Fruit fly (Drosophila melanogaster) whole organism, embryonic: ENCODE results near the gene Syx18.

Experiments
- Ada2b ChIP-seq: fragments of 200-800 bp; sonication (Bioruptor generic); IDR thresholded peaks from 2 replicates; pipeline ENCODE4 v1.3.6; 2022; ENCODE audit warnings: missing biosample characterization, missing genetic modification characterization
- CG10321 ChIP-seq: fragments of 200-800 bp; sonication (Bioruptor generic); IDR thresholded peaks from 2 replicates; pipeline ENCODE4 v1.3.6; 2022; ENCODE audit warnings: missing biosample characterization, missing genetic modification characterization
- CG11560 ChIP-seq: fragments of 200-800 bp; sonication (Bioruptor generic); IDR thresholded peaks from 3 replicates; pipeline ENCODE4 v1.3.6; 2022; ENCODE audit warnings: missing biosample characterization, missing genetic modification characterization
- CG12104 ChIP-seq: fragments of 200-800 bp; sonication (Bioruptor generic); optimal IDR thresholded peaks from 3 replicates; lab custom pipeline; 2016; ENCODE audit warnings: missing biosample characterization, missing genetic modification characterization
- CG12219 ChIP-seq: fragments of 200-800 bp; sonication (Bioruptor generic); optimal IDR thresholded peaks from 3 replicates; lab custom pipeline; 2018; ENCODE audit warnings: missing biosample characterization, mild to moderate bottlenecking, missing genetic modification characterization
- CG12744 ChIP-seq: fragments of 200-800 bp; sonication (Bioruptor generic); optimal IDR thresholded peaks from 2 replicates; lab custom pipeline; 2016; ENCODE audit warnings: missing biosample characterization, missing genetic modification characterization
- CG14050 ChIP-seq: fragments of 200-800 bp; sonication (Bioruptor generic); IDR thresholded peaks from 3 replicates; pipeline ENCODE4 v1.3.6; 2022; ENCODE audit warnings: missing biosample characterization, missing genetic modification characterization
- CG15269 ChIP-seq: fragments of 200-800 bp; sonication (Bioruptor generic); optimal IDR thresholded peaks from 2 replicates; lab custom pipeline; 2018; ENCODE audit warnings: missing biosample characterization, mild to moderate bottlenecking, missing genetic modification characterization, moderate library complexity
- CG1529 ChIP-seq: fragments of 200-800 bp; sonication (Bioruptor generic); optimal IDR thresholded peaks from 3 replicates; lab custom pipeline; 2018; ENCODE audit warnings: missing biosample characterization, missing genetic modification characterization
- CG16813 ChIP-seq: fragments of 200-800 bp; sonication (Bioruptor generic); IDR thresholded peaks from 3 replicates; pipeline ENCODE4 v1.3.6; 2022; ENCODE audit warnings: missing biosample characterization, missing genetic modification characterization; ENCODE audit not compliant: partially characterized antibody
- CG17802 ChIP-seq: fragments of 200-800 bp; sonication (Bioruptor generic); optimal IDR thresholded peaks from 2 replicates; lab custom pipeline; 2018; ENCODE audit warnings: missing biosample characterization, mild to moderate bottlenecking, missing genetic modification characterization, moderate library complexity
- CG18262 ChIP-seq: fragments of 200-800 bp; optimal IDR thresholded peaks from 3 replicates; lab custom pipeline; 2019; ENCODE audit warnings: missing biosample characterization, mild to moderate bottlenecking, missing genetic modification characterization, moderate library complexity
- CG18476 ChIP-seq: fragments of 200-800 bp; sonication (Bioruptor generic); optimal IDR thresholded peaks from 2 replicates; lab custom pipeline; 2016; ENCODE audit warnings: missing biosample characterization, mild to moderate bottlenecking, missing genetic modification characterization
- CG2678 ChIP-seq: fragments of 200-800 bp; sonication (Bioruptor generic); optimal IDR thresholded peaks from 3 replicates; lab custom pipeline; 2019; ENCODE audit warnings: missing biosample characterization, mild to moderate bottlenecking, missing genetic modification characterization, moderate library complexity
- CG30403 ChIP-seq: fragments of 200-800 bp; sonication (Bioruptor generic); optimal IDR thresholded peaks from 3 replicates; lab custom pipeline; 2016; ENCODE audit warnings: missing biosample characterization, missing genetic modification characterization
- CG4328 ChIP-seq: fragments of 200-800 bp; sonication (Bioruptor generic); optimal IDR thresholded peaks from 3 replicates; lab custom pipeline; 2017; ENCODE audit warnings: missing biosample characterization, missing genetic modification reagents, missing genetic modification characterization
- CG8290 ChIP-seq, 3 experiments: fragments of 200-800 bp; sonication (Bioruptor generic); optimal IDR thresholded peaks; 2 replicates each; lab custom pipeline; 2016 to 2019; ENCODE audit warnings: missing biosample characterization in 3 of 3, missing genetic modification characterization in 3 of 3, mild to moderate bottlenecking in 2 of 3, moderate library complexity in 1 of 3
- CG8359 ChIP-seq: fragments of 200-800 bp; sonication (Bioruptor generic); optimal IDR thresholded peaks from 2 replicates; lab custom pipeline; 2017; ENCODE audit warnings: missing biosample characterization, mild to moderate bottlenecking, missing genetic modification characterization, borderline replicate concordance
- CG8944 ChIP-seq: fragments of 200-800 bp; sonication (Bioruptor generic); optimal IDR thresholded peaks from 3 replicates; lab custom pipeline; 2016; ENCODE audit warnings: missing biosample characterization, missing genetic modification characterization
- CG9876 ChIP-seq: fragments of 200-800 bp; sonication (Bioruptor generic); optimal IDR thresholded peaks from 2 replicates; lab custom pipeline; 2016; ENCODE audit warnings: missing biosample characterization, missing genetic modification characterization
- CoRest ChIP-seq: fragments of 200-800 bp; sonication (Bioruptor generic); optimal IDR thresholded peaks from 3 replicates; lab custom pipeline; 2018; ENCODE audit warnings: missing biosample characterization, mild to moderate bottlenecking, missing genetic modification characterization, moderate library complexity
- Dip3 ChIP-seq: fragments of 200-800 bp; sonication (Bioruptor generic); optimal IDR thresholded peaks from 3 replicates; lab custom pipeline; 2016; ENCODE audit warnings: missing biosample characterization, missing genetic modification characterization
- E2f1 ChIP-seq: fragments of 200-800 bp; sonication (Bioruptor generic); IDR thresholded peaks from 2 replicates; pipeline ENCODE4 v1.3.6; 2022; ENCODE audit warnings: missing biosample characterization, missing genetic modification characterization
- Fer1 ChIP-seq: fragments of 200-800 bp; sonication (Bioruptor generic); optimal IDR thresholded peaks from 2 replicates; lab custom pipeline; 2017; ENCODE audit warnings: missing biosample characterization, mild to moderate bottlenecking, missing genetic modification characterization
- GATAe ChIP-seq: fragments of 200-800 bp; sonication (Bioruptor generic); conservative IDR thresholded peaks from 2 replicates; pipeline ENCODE4 v1.3.6; 2022; ENCODE audit warnings: missing biosample characterization, missing genetic modification characterization
- Gsc ChIP-seq: fragments of 200-800 bp; sonication (Bioruptor generic); IDR thresholded peaks from 2 replicates; pipeline ENCODE4 v1.3.6; 2022; ENCODE audit warnings: missing biosample characterization, missing genetic modification characterization
- Gug ChIP-seq: fragments of 200-800 bp; sonication (Bioruptor generic); IDR thresholded peaks from 4 replicates; pipeline ENCODE4 v1.3.6; 2022; ENCODE audit warnings: missing biosample characterization, missing genetic modification characterization
- Optix ChIP-seq: fragments of 200-800 bp; sonication (Bioruptor generic); IDR thresholded peaks from 3 replicates; pipeline ENCODE4 v1.3.6; 2022; ENCODE audit warnings: missing biosample characterization, missing genetic modification characterization
- Sox100B ChIP-seq: fragments of 200-800 bp; sonication (Bioruptor generic); optimal IDR thresholded peaks from 3 replicates; lab custom pipeline; 2018; ENCODE audit warnings: missing biosample characterization, mild to moderate bottlenecking, missing genetic modification characterization
- Ssrp ChIP-seq: fragments of 200-800 bp; sonication (Bioruptor generic); optimal IDR thresholded peaks from 2 replicates; lab custom pipeline; 2018; ENCODE audit warnings: missing biosample characterization, mild to moderate bottlenecking, missing genetic modification characterization, moderate library complexity
- al ChIP-seq: fragments of 200-800 bp; sonication (Bioruptor generic); IDR thresholded peaks from 2 replicates; pipeline ENCODE4 v1.3.6; 2022; ENCODE audit warnings: missing biosample characterization, missing genetic modification characterization
- amos ChIP-seq: fragments of 200-800 bp; sonication (Bioruptor generic); IDR thresholded peaks from 2 replicates; pipeline ENCODE4 v1.3.6; 2022; ENCODE audit warnings: missing biosample characterization, missing genetic modification characterization; ENCODE audit not compliant: partially characterized antibody
- az2 ChIP-seq: fragments of 200-800 bp; sonication (Bioruptor generic); optimal IDR thresholded peaks from 3 replicates; lab custom pipeline; 2016; ENCODE audit warnings: missing biosample characterization, missing genetic modification characterization
- br ChIP-seq: fragments of >200 bp; optimal IDR thresholded peaks from 2 replicates; lab custom pipeline; 2017
- btn ChIP-seq: fragments of 200-800 bp; sonication (Bioruptor generic); optimal IDR thresholded peaks from 2 replicates; lab custom pipeline; 2016; ENCODE audit warnings: missing biosample characterization, missing genetic modification characterization
- disco-r ChIP-seq: fragments of 200-800 bp; sonication (Bioruptor generic); optimal IDR thresholded peaks from 2 replicates; lab custom pipeline; 2016; ENCODE audit warnings: missing biosample characterization, missing genetic modification characterization
- dysf ChIP-seq: fragments of 200-800 bp; sonication (Bioruptor generic); IDR thresholded peaks from 3 replicates; pipeline ENCODE4 v1.3.6; 2022; ENCODE audit warnings: missing biosample characterization, missing genetic modification characterization
- fd64A ChIP-seq: fragments of 200-800 bp; sonication (Bioruptor generic); optimal IDR thresholded peaks from 3 replicates; lab custom pipeline; 2018; ENCODE audit warnings: missing biosample characterization, mild to moderate bottlenecking, missing genetic modification characterization
- gcm2 ChIP-seq: fragments of 200-800 bp; sonication (Bioruptor generic); optimal IDR thresholded peaks from 2 replicates; lab custom pipeline; 2016; ENCODE audit warnings: missing biosample characterization, missing genetic modification characterization
- gfzf ChIP-seq: fragments of 200-800 bp; sonication (Bioruptor generic); optimal IDR thresholded peaks from 2 replicates; lab custom pipeline; 2016; ENCODE audit warnings: missing biosample characterization, mild to moderate bottlenecking, missing genetic modification characterization, moderate library complexity
- gro ChIP-seq: fragments of 200-800 bp; sonication (Bioruptor generic); optimal IDR thresholded peaks from 2 replicates; lab custom pipeline; 2016; ENCODE audit warnings: missing biosample characterization, missing genetic modification characterization
- hkb ChIP-seq, 2 experiments: fragments of 200-800 bp in 1 of 2; fragments of >200 bp in 1 of 2; sonication (Bioruptor generic) in 1 of 2; IDR thresholded peaks in 1 of 2; optimal IDR thresholded peaks in 1 of 2; 2 replicates each; pipeline versions ENCODE4 v1.3.6 to Lab custom; 2017 to 2022; ENCODE audit warnings: missing biosample characterization in 1 of 2, missing genetic modification characterization in 1 of 2
- kni ChIP-seq: fragments of 200-800 bp; sonication (Bioruptor generic); optimal IDR thresholded peaks from 3 replicates; lab custom pipeline; 2017; ENCODE audit warnings: mild to moderate bottlenecking, missing biosample characterization, missing genetic modification reagents, missing genetic modification characterization
- maf-S ChIP-seq: fragments of 200-800 bp; sonication (Bioruptor generic); optimal IDR thresholded peaks from 2 replicates; lab custom pipeline; 2016; ENCODE audit warnings: missing biosample characterization, missing genetic modification characterization
- nau ChIP-seq: fragments of 200-800 bp; sonication (Bioruptor generic); optimal IDR thresholded peaks from 3 replicates; lab custom pipeline; 2017; ENCODE audit warnings: missing biosample characterization, mild to moderate bottlenecking, missing genetic modification characterization, missing genetic modification reagents
- nerfin-2 ChIP-seq: fragments of 200-800 bp; sonication (Bioruptor generic); IDR thresholded peaks from 2 replicates; pipeline ENCODE4 v1.3.6; 2022; ENCODE audit warnings: missing biosample characterization, missing genetic modification characterization; ENCODE audit not compliant: partially characterized antibody
- pan ChIP-seq, 4 experiments: fragments of >200 bp in 3 of 4; fragments of 200-800 bp in 1 of 4; sonication (Bioruptor generic) in 1 of 4; optimal IDR thresholded peaks in 3 of 4; IDR thresholded peaks in 1 of 4; 2 replicates each; pipeline versions ENCODE4 v1.3.6 to Lab custom; 2017 to 2022; ENCODE audit warnings: missing biosample characterization in 2 of 4, missing genetic modification characterization in 2 of 4, mixed read lengths in 1 of 4
- sd ChIP-seq: fragments of 200-800 bp; sonication (Bioruptor generic); optimal IDR thresholded peaks from 3 replicates; lab custom pipeline; 2018; ENCODE audit warnings: missing biosample characterization, mild to moderate bottlenecking, missing genetic modification characterization, moderate library complexity
- so ChIP-seq: fragments of 200-800 bp; sonication (Bioruptor generic); IDR thresholded peaks from 3 replicates; pipeline ENCODE4 v1.3.6; 2022; ENCODE audit warnings: missing biosample characterization, missing genetic modification characterization

The Syx18 gene

dm6 chr3R:24659173-24659846, 33.9 kb upstream of the Syx18 start, which contains the start of gene CG31126 (continued):
- TF ChIP-seq Fer1 (GFP tag; lab: Kevin White, UChicago): peak; percentile 7
- TF ChIP-seq CG11560: no peak
- no peak for TF ChIP-seq maf-S
- no peak for TF ChIP-seq CG17802 (tag; lab: Kevin White, UChicago)
- no peak for TF ChIP-seq CG8944 (GFP tag; lab: Kevin White, UChicago)
- TF ChIP-seq Gug (GFP tag; lab: Robert Waterston, UW): no peak
- TF ChIP-seq GATAe (GFP tag; lab: Robert Waterston, UW): no peak
- TF ChIP-seq CG1529 (GFP tag; lab: Kevin White, UChicago): no peak
- TF ChIP-seq CG15269 (tag; lab: Kevin White, UChicago): no peak
- no peak for TF ChIP-seq CG14050 (GFP tag; lab: Robert Waterston, UW)
- TF ChIP-seq CG8290 (GFP tag; optimal IDR thresholded peaks at IDR 0.05; lab: Kevin White, UChicago): no peak
- no peak for TF ChIP-seq CG8290 (tag; optimal IDR thresholded peaks at IDR 0.05; lab: Kevin White, UChicago)
- TF ChIP-seq Optix: no peak
- no peak for TF ChIP-seq hkb (optimal IDR thresholded peaks at IDR 0.05; lab: Kevin White, UChicago)
- TF ChIP-seq hkb (GFP tag; IDR thresholded peaks at IDR 0.05; lab: Robert Waterston, UW): no peak
- no peak for TF ChIP-seq Gsc
- no peak for TF ChIP-seq gfzf (GFP tag; lab: Kevin White, UChicago)
- no peak for TF ChIP-seq CG30403 (GFP tag; lab: Kevin White, UChicago)
- no peak for TF ChIP-seq CG2678
- peak; percentile 59; the same call in 2 of the 3 replicates for TF ChIP-seq CG16813 (GFP tag; lab: Robert Waterston, UW)
- no peak for TF ChIP-seq disco-r
- TF ChIP-seq E2f1 (GFP tag; lab: Robert Waterston, UW): no peak
- TF ChIP-seq CG4328 (GFP tag; lab: Kevin White, UChicago): no peak
- no peak for TF ChIP-seq CG12744 (GFP tag; lab: Kevin White, UChicago)
- TF ChIP-seq so: no peak
- TF ChIP-seq CG18262 (tag; lab: Kevin White, UChicago): no peak
- TF ChIP-seq pan (optimal IDR thresholded peaks at IDR 0.05; lab: Kevin White, UChicago): no peak
- no peak for TF ChIP-seq pan (GFP tag; optimal IDR thresholded peaks at IDR 0.05 in 1 of 2, IDR thresholded peaks at IDR 0.05 in 1 of 2)
- TF ChIP-seq nerfin-2: peak; percentile 50; the same call in 1 of the 2 replicates
- TF ChIP-seq dysf (GFP tag; lab: Robert Waterston, UW): no peak
- no peak for TF ChIP-seq CG18476 (GFP tag; lab: Kevin White, UChicago)
- no peak for TF ChIP-seq btn (GFP tag; lab: Kevin White, UChicago)
- TF ChIP-seq CG12104 (GFP tag; lab: Kevin White, UChicago): no peak
- TF ChIP-seq kni (GFP tag; lab: Kevin White, UChicago): no peak
- no peak for TF ChIP-seq az2
- TF ChIP-seq al: no peak
- TF ChIP-seq CG12219: no peak
- no peak for TF ChIP-seq CG9876 (GFP tag; lab: Kevin White, UChicago)
- TF ChIP-seq br (lab: Kevin White, UChicago): no peak
- peak; percentile 59; the same call in 1 of the 2 replicates for TF ChIP-seq amos (GFP tag; lab: Robert Waterston, UW)
- no peak for TF ChIP-seq CoRest (tag; lab: Kevin White, UChicago)
- no peak for TF ChIP-seq CG8359 (GFP tag; lab: Kevin White, UChicago)
- no peak for TF ChIP-seq sd
- no peak for TF ChIP-seq Ssrp (tag; lab: Kevin White, UChicago)
- no peak for TF ChIP-seq Ada2b (GFP tag; lab: Robert Waterston, UW)
- TF ChIP-seq gro (GFP tag; lab: Kevin White, UChicago): no peak
- no peak for TF ChIP-seq Sox100B (GFP tag; lab: Kevin White, UChicago)
- TF ChIP-seq gcm2 (GFP tag; lab: Kevin White, UChicago): no peak
- no peak for TF ChIP-seq Dip3
- TF ChIP-seq CG10321 (GFP tag; lab: Robert Waterston, UW): no peak
- TF ChIP-seq fd64A (GFP tag; lab: Kevin White, UChicago): no peak
- no peak for TF ChIP-seq nau (GFP tag; lab: Kevin White, UChicago)
